Worm (Caenorhabditis elegans) whole organism, young adult: ENCODE data around the gene F45E1.4.

Source experiments
- B0261.1 ChIP-seq: sonication (generic microtip); optimal IDR thresholded peaks from 2 replicates; lab custom pipeline; 2016; ENCODE audit warnings: mild to moderate bottlenecking, missing genetic modification characterization, moderate library complexity, missing compliant biosample characterization
- F10E7.11 ChIP-seq: sonication (generic microtip); optimal IDR thresholded peaks from 2 replicates; lab custom pipeline; 2017; ENCODE audit warnings: mild to moderate bottlenecking, missing genetic modification characterization, moderate library complexity, missing compliant biosample characterization
- F52B5.7 ChIP-seq: sonication (generic microtip); optimal IDR thresholded peaks from 2 replicates; lab custom pipeline; 2016; ENCODE audit warnings: mild to moderate bottlenecking, missing genetic modification characterization, missing compliant biosample characterization
- F55B11.4 ChIP-seq: sonication (generic microtip); optimal IDR thresholded peaks from 2 replicates; lab custom pipeline; 2016; ENCODE audit warnings: missing compliant biosample characterization, missing genetic modification characterization, borderline replicate concordance; ENCODE audit not compliant: insufficient read depth
- Y53G8AR.9 ChIP-seq: fragments of 200-800 bp; sonication (Bioruptor generic); conservative IDR thresholded peaks from 2 replicates; pipeline ENCODE4 v1.3.6; 2022; ENCODE audit warnings: missing genetic modification reagents, missing genetic modification characterization, missing compliant biosample characterization
- ZK185.1 ChIP-seq: sonication (generic microtip); optimal IDR thresholded peaks from 2 replicates; lab custom pipeline; 2016; ENCODE audit warnings: mild to moderate bottlenecking, missing genetic modification characterization, missing compliant biosample characterization; ENCODE audit not compliant: poor library complexity, severe bottlenecking
- ama-1 ChIP-seq, 3 experiments: fragments of 150-350 bp in 1 of 3; sonication (generic microtip) in 2 of 3; optimal IDR thresholded peaks; 2 replicates each; lab custom pipeline; 2014 to 2018; ENCODE audit warnings: missing biosample characterization in 2 of 3, missing genetic modification characterization in 2 of 3, missing genetic modification reagents in 2 of 3
- aptf-3 ChIP-seq: fragments of 200-800 bp; sonication (Bioruptor generic); IDR thresholded peaks from 2 replicates; pipeline ENCODE4 v1.3.6; 2022; ENCODE audit warnings: missing genetic modification characterization, missing compliant biosample characterization
- athp-1 ChIP-seq: sonication (generic microtip); optimal IDR thresholded peaks from 2 replicates; lab custom pipeline; 2017; ENCODE audit warnings: mild to moderate bottlenecking, missing genetic modification characterization, missing compliant biosample characterization
- bed-1 ChIP-seq: fragments of 200-800 bp; sonication (Bioruptor generic); IDR thresholded peaks from 2 replicates; pipeline ENCODE4 v1.3.6; 2022; ENCODE audit warnings: missing genetic modification reagents, missing genetic modification characterization, missing compliant biosample characterization
- ceh-58 ChIP-seq: fragments of 200-800 bp; sonication (Bioruptor generic); IDR thresholded peaks from 2 replicates; pipeline ENCODE4 v1.3.6; 2022; ENCODE audit warnings: missing genetic modification characterization, missing compliant biosample characterization
- die-1 ChIP-seq: sonication (generic microtip); optimal IDR thresholded peaks from 2 replicates; lab custom pipeline; 2016; ENCODE audit warnings: missing genotype, mild to moderate bottlenecking, missing genetic modification characterization, missing compliant biosample characterization
- dpff-1 ChIP-seq: sonication (generic microtip); optimal IDR thresholded peaks from 2 replicates; lab custom pipeline; 2017; ENCODE audit warnings: mild to moderate bottlenecking, missing genetic modification characterization, missing compliant biosample characterization
- egl-44 ChIP-seq: fragments of 200-800 bp; sonication (Bioruptor generic); IDR thresholded peaks from 2 replicates; pipeline ENCODE4 v1.3.6; 2022; ENCODE audit warnings: missing genetic modification reagents, missing genetic modification characterization, missing compliant biosample characterization
- ekl-4 ChIP-seq: fragments of 200-800 bp; sonication (Bioruptor generic); IDR thresholded peaks from 2 replicates; pipeline ENCODE4 v1.3.6; 2022; ENCODE audit warnings: missing genetic modification reagents, missing genetic modification characterization, missing compliant biosample characterization
- ets-4 ChIP-seq: fragments of 200-800 bp; sonication (Bioruptor generic); optimal IDR thresholded peaks from 2 replicates; lab custom pipeline; 2018; ENCODE audit warnings: mild to moderate bottlenecking, missing genetic modification characterization, missing compliant biosample characterization
- gei-17 ChIP-seq: fragments of 200-800 bp; sonication (Bioruptor generic); optimal IDR thresholded peaks from 2 replicates; lab custom pipeline; 2018; ENCODE audit warnings: mild to moderate bottlenecking, missing genetic modification characterization, missing compliant biosample characterization
- hrde-1 ChIP-seq: sonication (generic microtip); optimal IDR thresholded peaks from 2 replicates; lab custom pipeline; 2016; ENCODE audit warnings: missing genetic modification characterization, mild to moderate bottlenecking, missing compliant biosample characterization, moderate library complexity, missing genotype, missing genetic modification reagents, borderline replicate concordance
- let-607 ChIP-seq, 2 experiments: fragments of 200-800 bp in 1 of 2; sonication (Bioruptor generic) in 1 of 2; sonication (generic microtip) in 1 of 2; optimal IDR thresholded peaks; 2 replicates each; lab custom pipeline; 2016 to 2018; ENCODE audit warnings: mild to moderate bottlenecking in 2 of 2, missing compliant biosample characterization in 2 of 2, missing genetic modification characterization in 2 of 2, moderate library complexity in 2 of 2, missing genotype in 1 of 2
- lsy-27 ChIP-seq: sonication (generic microtip); optimal IDR thresholded peaks from 2 replicates; lab custom pipeline; 2017; ENCODE audit warnings: missing genetic modification characterization, mild to moderate bottlenecking, missing compliant biosample characterization, antibody characterized with exemption, missing genotype, borderline replicate concordance; ENCODE audit not compliant: insufficient read depth
- madf-10 ChIP-seq: sonication (generic microtip); optimal IDR thresholded peaks from 2 replicates; lab custom pipeline; 2016; ENCODE audit warnings: mild to moderate bottlenecking, missing genetic modification characterization, missing compliant biosample characterization
- madf-8 ChIP-seq: fragments of 200-800 bp; sonication (Bioruptor generic); conservative IDR thresholded peaks from 2 replicates; pipeline ENCODE4 v1.3.6; 2022; ENCODE audit warnings: missing genetic modification reagents, missing genetic modification characterization, missing compliant biosample characterization
- mcd-1 ChIP-seq: fragments of 200-800 bp; sonication (Bioruptor generic); IDR thresholded peaks from 2 replicates; pipeline ENCODE4 v1.3.6; 2022; ENCODE audit warnings: missing genetic modification reagents, missing genetic modification characterization, missing compliant biosample characterization
- mxl-1 ChIP-seq: sonication (generic microtip); optimal IDR thresholded peaks from 2 replicates; lab custom pipeline; 2016; ENCODE audit warnings: missing genetic modification characterization, missing compliant biosample characterization
- nfya-1 ChIP-seq: sonication (generic microtip); optimal IDR thresholded peaks from 2 replicates; lab custom pipeline; 2017; ENCODE audit warnings: antibody characterized with exemption, missing compliant biosample characterization, missing genetic modification characterization, borderline replicate concordance; ENCODE audit not compliant: insufficient read depth
- nhr-27 ChIP-seq: fragments of 200-800 bp; sonication (Bioruptor generic); optimal IDR thresholded peaks from 2 replicates; lab custom pipeline; 2018; ENCODE audit warnings: mild to moderate bottlenecking, missing genetic modification characterization, moderate library complexity, missing compliant biosample characterization
- nhr-80 ChIP-seq: sonication (generic microtip); optimal IDR thresholded peaks from 2 replicates; lab custom pipeline; 2016; ENCODE audit warnings: missing genetic modification characterization, missing compliant biosample characterization
- rcor-1 ChIP-seq: fragments of 200-800 bp; sonication (Bioruptor generic); IDR thresholded peaks from 2 replicates; pipeline ENCODE4 v1.3.6; 2022; ENCODE audit warnings: missing genetic modification reagents, missing genetic modification characterization, missing compliant biosample characterization
- rpc-1 ChIP-seq, 2 experiments: fragments of 150-350 bp in 1 of 2; sonication (generic microtip) in 1 of 2; optimal IDR thresholded peaks; 2 replicates each; lab custom pipeline; 2014 to 2018; ENCODE audit warnings: missing biosample characterization in 1 of 2, missing genetic modification characterization in 1 of 2, missing genetic modification reagents in 1 of 2, missing genotype in 1 of 2
- snpc-1.1 ChIP-seq: sonication (generic microtip); optimal IDR thresholded peaks from 2 replicates; lab custom pipeline; 2017; ENCODE audit warnings: missing genetic modification characterization, mild to moderate bottlenecking, missing compliant biosample characterization, antibody characterized with exemption, moderate library complexity, missing genotype, missing genetic modification reagents; ENCODE audit not compliant: insufficient read depth
- snpc-4 ChIP-seq, 5 experiments: fragments of 150-350 bp in 1 of 5; sonication (generic microtip) in 4 of 5; optimal IDR thresholded peaks; 2 replicates each; lab custom pipeline; 2014 to 2018; ENCODE audit warnings: missing genetic modification characterization in 5 of 5, missing biosample characterization in 3 of 5, antibody characterized with exemption in 2 of 5, mild to moderate bottlenecking in 2 of 5, missing compliant biosample characterization in 2 of 5, missing genotype in 2 of 5, moderate library complexity in 2 of 5, missing genetic modification reagents in 1 of 5
- unc-62 ChIP-seq: fragments of 150-350 bp; optimal IDR thresholded peaks from 2 replicates; lab custom pipeline; 2014; ENCODE audit warnings: missing biosample characterization, missing genetic modification reagents, missing genetic modification characterization
- xnd-1 ChIP-seq: sonication (generic microtip); optimal IDR thresholded peaks from 2 replicates; lab custom pipeline; 2016; ENCODE audit warnings: missing genotype, missing genetic modification reagents, missing genetic modification characterization, missing compliant biosample characterization
- zim-3 ChIP-seq: sonication (generic microtip); optimal IDR thresholded peaks from 2 replicates; lab custom pipeline; 2017; ENCODE audit warnings: mild to moderate bottlenecking, missing genetic modification characterization, moderate library complexity, missing compliant biosample characterization
- ztf-22 ChIP-seq: fragments of 200-800 bp; sonication (Bioruptor generic); optimal IDR thresholded peaks from 2 replicates; lab custom pipeline; 2018; ENCODE audit warnings: mild to moderate bottlenecking, missing genetic modification characterization, moderate library complexity, missing compliant biosample characterization
- ztf-25 ChIP-seq: fragments of 200-800 bp; sonication (Bioruptor generic); IDR thresholded peaks from 2 replicates; pipeline ENCODE4 v1.3.6; 2022; ENCODE audit warnings: missing genetic modification reagents, missing genetic modification characterization, missing compliant biosample characterization
- ztf-28 ChIP-seq: fragments of 200-800 bp; sonication (Bioruptor generic); IDR thresholded peaks from 2 replicates; pipeline ENCODE4 v1.3.6; 2022; ENCODE audit warnings: missing genetic modification reagents, missing genetic modification characterization, missing compliant biosample characterization
- ztf-6 ChIP-seq: fragments of 200-800 bp; sonication (Bioruptor generic); IDR thresholded peaks from 2 replicates; pipeline ENCODE4 v1.3.6; 2022; ENCODE audit warnings: missing genetic modification reagents, missing genetic modification characterization, missing compliant biosample characterization

Gene F45E1.4

ce11 chrX:8004845-8005244 is 19.1 kb downstream of the F45E1.4 start:
- TF ChIP-seq snpc-4 (GFP tag; optimal IDR thresholded peaks at IDR 0.05; lab: Kevin White, UChicago) = no peak
- no peak for TF ChIP-seq snpc-4 (tag; optimal IDR thresholded peaks at IDR 0.05; lab: Kevin White, UChicago)
- no peak for TF ChIP-seq let-607 (tag; optimal IDR thresholded peaks at IDR 0.05; lab: Kevin White, UChicago)
- no peak for TF ChIP-seq nhr-27 (tag; lab: Kevin White, UChicago)
- TF ChIP-seq madf-10 (tag; lab: Kevin White, UChicago) = no peak
- no peak for TF ChIP-seq F10E7.11 (tag; lab: Kevin White, UChicago)

DNA sequence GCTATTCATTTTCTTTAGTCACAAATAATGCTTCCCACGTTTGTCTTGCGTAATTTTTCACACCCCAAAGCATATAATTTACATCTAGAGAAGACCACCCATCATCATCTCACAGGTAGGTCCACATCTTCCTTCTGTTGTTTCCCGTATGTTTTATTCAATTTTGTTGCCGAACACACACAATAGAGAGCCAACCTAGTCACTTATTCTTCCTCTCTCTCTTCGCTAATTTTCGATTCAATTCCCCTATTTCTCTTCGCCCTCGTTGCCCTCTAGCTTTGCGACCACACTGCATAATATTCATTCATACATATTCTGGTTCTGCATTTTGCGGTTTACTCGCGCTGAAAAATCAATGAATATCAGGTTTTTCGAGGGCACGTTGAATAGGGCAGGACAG is 20.2 kb downstream of the F45E1.4 start:
- TF ChIP-seq hrde-1 (no peak), nfya-1 (tag; lab: Kevin White, UChicago) (no peak), athp-1 (tag; lab: Kevin White, UChicago) (no peak), bed-1 (GFP tag; lab: Robert Waterston, UW) (no peak), madf-8 (GFP tag; lab: Robert Waterston, UW) (no peak), F52B5.7 (no peak), snpc-1.1 (no peak), rcor-1 (GFP tag; lab: Robert Waterston, UW) (no peak)

- no peak for TF ChIP-seq unc-62 (GFP tag; lab: Kevin White, UChicago)
- TF ChIP-seq ztf-28 (GFP tag; lab: Robert Waterston, UW) = no peak
- no peak for TF ChIP-seq rpc-1 (optimal IDR thresholded peaks at IDR 0.05; lab: Kevin White, UChicago)
- TF ChIP-seq rpc-1 (tag; optimal IDR thresholded peaks at IDR 0.05; lab: Kevin White, UChicago) = no peak
- TF ChIP-seq, all 124 proteins: peak for 0
Measured at ce11 chrX:8010652-8011051, 24.9 kb downstream of the F45E1.4 start.

ce11 chrX:8014407-8015003 is 28.7 kb downstream of the F45E1.4 start, which contains the start of gene unk-1:
TSS of gene unk-1 (plus strand) at chrX:8014983.
- TF ChIP-seq ztf-6 = no peak
- TF ChIP-seq ztf-25 = no peak
- TF ChIP-seq dpff-1 (tag; lab: Kevin White, UChicago) = no peak
- no peak for TF ChIP-seq mcd-1 (GFP tag; lab: Robert Waterston, UW)
- TF ChIP-seq rcor-1 (GFP tag; lab: Robert Waterston, UW) = no peak
- TF ChIP-seq mxl-1 (tag; lab: Kevin White, UChicago) = no peak
- no peak for TF ChIP-seq Y53G8AR.9
- TF ChIP-seq ztf-22 (GFP tag; lab: Kevin White, UChicago) = no peak
- peak; percentile 14 for TF ChIP-seq ZK185.1 (tag; lab: Kevin White, UChicago)
- no peak for TF ChIP-seq F10E7.11 (tag; lab: Kevin White, UChicago)
- TF ChIP-seq lsy-27 (tag; lab: Kevin White, UChicago) = no peak
- TF ChIP-seq ets-4 (GFP tag; lab: Kevin White, UChicago) = peak; percentile 27
- no peak for TF ChIP-seq xnd-1 (tag; lab: Kevin White, UChicago)
- no peak for TF ChIP-seq egl-44 (GFP tag; lab: Robert Waterston, UW)
- no peak for TF ChIP-seq B0261.1
- no peak for TF ChIP-seq ekl-4 (GFP tag; lab: Robert Waterston, UW)
- no peak for TF ChIP-seq aptf-3
- TF ChIP-seq gei-17 (GFP tag; lab: Kevin White, UChicago) = no peak
- no peak for TF ChIP-seq F55B11.4
- TF ChIP-seq die-1 = no peak
- TF ChIP-seq zim-3 = no peak
- TF ChIP-seq ama-1 (optimal IDR thresholded peaks at IDR 0.05; lab: Kevin White, UChicago) = no peak
- no peak for TF ChIP-seq ama-1 (GFP tag; optimal IDR thresholded peaks at IDR 0.05; lab: Kevin White, UChicago)
- TF ChIP-seq hrde-1 = no peak
- peak; percentile 57 for TF ChIP-seq nhr-80
- TF ChIP-seq ceh-58 = no peak
